Fruit fly (Drosophila melanogaster) whole organism, embryonic: ENCODE data around the gene NKCC.

ENCODE experiments used
- Adf1 ChIP-seq: fragments of 200-800 bp; sonication (Bioruptor generic); IDR thresholded peaks from 2 replicates; pipeline ENCODE4 v1.3.6; 2022; ENCODE audit warnings: missing biosample characterization, missing genetic modification characterization
- B-H1 ChIP-seq: fragments of 200-800 bp; sonication (Bioruptor generic); IDR thresholded peaks from 3 replicates; pipeline ENCODE4 v1.3.6; 2022; ENCODE audit warnings: missing biosample characterization, missing genetic modification characterization
- B-H2 ChIP-seq: fragments of 200-800 bp; sonication (Bioruptor generic); optimal IDR thresholded peaks from 2 replicates; lab custom pipeline; 2018; ENCODE audit warnings: missing biosample characterization, mild to moderate bottlenecking, missing genetic modification characterization
- BEAF-32 ChIP-seq: fragments of 200-800 bp; sonication (Bioruptor generic); optimal IDR thresholded peaks from 3 replicates; lab custom pipeline; 2017; ENCODE audit warnings: missing biosample characterization, missing genetic modification characterization, mild to moderate bottlenecking, moderate library complexity, missing genetic modification reagents
- BtbVII ChIP-seq: fragments of 200-800 bp; sonication (Bioruptor generic); optimal IDR thresholded peaks from 3 replicates; lab custom pipeline; 2017; ENCODE audit warnings: missing biosample characterization, mild to moderate bottlenecking, missing genetic modification characterization
- C15 ChIP-seq: fragments of 200-800 bp; sonication (Bioruptor generic); IDR thresholded peaks from 3 replicates; pipeline ENCODE4 v1.3.6; 2022; ENCODE audit warnings: missing biosample characterization, missing genetic modification characterization
- CG1024 ChIP-seq: fragments of 200-800 bp; sonication (Bioruptor generic); IDR thresholded peaks from 2 replicates; pipeline ENCODE4 v1.3.6; 2022; ENCODE audit warnings: missing biosample characterization, missing genetic modification characterization
- CG12744 ChIP-seq: fragments of 200-800 bp; sonication (Bioruptor generic); optimal IDR thresholded peaks from 2 replicates; lab custom pipeline; 2016; ENCODE audit warnings: missing biosample characterization, missing genetic modification characterization
- CG13287 ChIP-seq: fragments of 200-800 bp; sonication (Bioruptor generic); IDR thresholded peaks from 2 replicates; pipeline ENCODE4 v1.3.6; 2022; ENCODE audit warnings: missing biosample characterization, missing genetic modification characterization; ENCODE audit not compliant: partially characterized antibody
- CG14014 ChIP-seq: fragments of 200-800 bp; sonication (Bioruptor generic); IDR thresholded peaks from 2 replicates; pipeline ENCODE4 v1.3.6; 2022; ENCODE audit warnings: missing biosample characterization, missing genetic modification characterization
- CG14710 ChIP-seq: fragments of 200-800 bp; sonication (Bioruptor generic); optimal IDR thresholded peaks from 3 replicates; lab custom pipeline; 2019; ENCODE audit warnings: missing biosample characterization, mild to moderate bottlenecking, missing genetic modification characterization, moderate library complexity
- CG15011 ChIP-seq: fragments of 200-800 bp; sonication (Bioruptor generic); optimal IDR thresholded peaks from 3 replicates; lab custom pipeline; 2018; ENCODE audit warnings: missing biosample characterization, mild to moderate bottlenecking, missing genetic modification characterization
- CG15696 ChIP-seq: fragments of 200-800 bp; sonication (Bioruptor generic); optimal IDR thresholded peaks from 2 replicates; lab custom pipeline; 2019; ENCODE audit warnings: missing biosample characterization, mild to moderate bottlenecking, missing genetic modification characterization, moderate library complexity
- CG16813 ChIP-seq: fragments of 200-800 bp; sonication (Bioruptor generic); IDR thresholded peaks from 3 replicates; pipeline ENCODE4 v1.3.6; 2022; ENCODE audit warnings: missing biosample characterization, missing genetic modification characterization; ENCODE audit not compliant: partially characterized antibody
- CG17829 ChIP-seq: fragments of 200-800 bp; optimal IDR thresholded peaks from 2 replicates; lab custom pipeline; 2019; ENCODE audit warnings: missing biosample characterization, mild to moderate bottlenecking, missing genetic modification characterization, moderate library complexity
- CG18011 ChIP-seq: fragments of 200-800 bp; sonication (Bioruptor generic); optimal IDR thresholded peaks from 2 replicates; lab custom pipeline; 2017; ENCODE audit warnings: missing biosample characterization, missing genetic modification characterization, mild to moderate bottlenecking, moderate library complexity, missing genotype
- CG18619 ChIP-seq: fragments of 200-800 bp; sonication (Bioruptor generic); optimal IDR thresholded peaks from 3 replicates; lab custom pipeline; 2017; ENCODE audit warnings: missing biosample characterization, mild to moderate bottlenecking, missing genetic modification characterization
- CG2678 ChIP-seq: fragments of 200-800 bp; sonication (Bioruptor generic); optimal IDR thresholded peaks from 3 replicates; lab custom pipeline; 2019; ENCODE audit warnings: missing biosample characterization, mild to moderate bottlenecking, missing genetic modification characterization, moderate library complexity
- CG31441 ChIP-seq: fragments of 200-800 bp; sonication (Bioruptor generic); IDR thresholded peaks from 2 replicates; pipeline ENCODE4 v1.3.6; 2022; ENCODE audit warnings: missing biosample characterization, missing genetic modification characterization
- CG4404 ChIP-seq: fragments of 200-800 bp; sonication (Bioruptor generic); IDR thresholded peaks from 2 replicates; pipeline ENCODE4 v1.3.6; 2022; ENCODE audit warnings: missing biosample characterization, missing genetic modification characterization
- CG6689 ChIP-seq: fragments of 200-800 bp; sonication (Bioruptor generic); IDR thresholded peaks from 2 replicates; pipeline ENCODE4 v1.3.6; 2022; ENCODE audit warnings: missing biosample characterization, missing genetic modification characterization
- CG7357 ChIP-seq: fragments of 200-800 bp; sonication (Bioruptor generic); IDR thresholded peaks from 3 replicates; pipeline ENCODE4 v1.3.6; 2022; ENCODE audit warnings: missing biosample characterization, missing genetic modification characterization
- CG7786 ChIP-seq: fragments of 200-800 bp; sonication (Bioruptor generic); optimal IDR thresholded peaks from 2 replicates; lab custom pipeline; 2016; ENCODE audit warnings: missing biosample characterization, missing genetic modification characterization
- CG8281 ChIP-seq: fragments of 200-800 bp; sonication (Bioruptor generic); optimal IDR thresholded peaks from 2 replicates; lab custom pipeline; 2018; ENCODE audit warnings: missing biosample characterization, mild to moderate bottlenecking, missing genetic modification characterization, moderate library complexity
- CG8388 ChIP-seq: fragments of 200-800 bp; sonication (Bioruptor generic); optimal IDR thresholded peaks from 2 replicates; lab custom pipeline; 2019; ENCODE audit warnings: missing biosample characterization, mild to moderate bottlenecking, missing genetic modification characterization, moderate library complexity
- CG9215 ChIP-seq: fragments of 200-800 bp; sonication (Bioruptor generic); IDR thresholded peaks from 2 replicates; pipeline ENCODE4 v1.3.6; 2022; ENCODE audit warnings: missing biosample characterization, missing genetic modification characterization
- CkIIα-i1 ChIP-seq: fragments of 200-800 bp; sonication (Bioruptor generic); IDR thresholded peaks from 2 replicates; pipeline ENCODE4 v1.3.6; 2022; ENCODE audit warnings: missing biosample characterization, missing genetic modification characterization
- CoRest ChIP-seq: fragments of 200-800 bp; sonication (Bioruptor generic); optimal IDR thresholded peaks from 3 replicates; lab custom pipeline; 2018; ENCODE audit warnings: missing biosample characterization, mild to moderate bottlenecking, missing genetic modification characterization, moderate library complexity
- Drgx ChIP-seq: fragments of 200-800 bp; sonication (Bioruptor generic); IDR thresholded peaks from 2 replicates; pipeline ENCODE4 v1.3.6; 2022; ENCODE audit warnings: missing biosample characterization, missing genetic modification characterization
- H15 ChIP-seq: fragments of 200-800 bp; sonication (Bioruptor generic); IDR thresholded peaks from 3 replicates; pipeline ENCODE4 v1.3.6; 2022; ENCODE audit warnings: missing biosample characterization, missing genetic modification characterization
- Hr39 ChIP-seq: fragments of >200 bp; optimal IDR thresholded peaks from 2 replicates; lab custom pipeline; 2017
- Hsf ChIP-seq: fragments of 200-800 bp; sonication (Bioruptor generic); optimal IDR thresholded peaks from 3 replicates; lab custom pipeline; 2016; ENCODE audit warnings: missing biosample characterization, missing genetic modification characterization
- NK7.1 ChIP-seq: fragments of 200-800 bp; sonication (Bioruptor generic); optimal IDR thresholded peaks from 3 replicates; lab custom pipeline; 2016; ENCODE audit warnings: missing biosample characterization, missing genetic modification characterization
- Rx ChIP-seq: fragments of 200-800 bp; sonication (Bioruptor generic); IDR thresholded peaks from 2 replicates; pipeline ENCODE4 v1.3.6; 2022; ENCODE audit warnings: missing biosample characterization, missing genetic modification characterization
- bbx ChIP-seq: fragments of 200-800 bp; sonication (Bioruptor generic); IDR thresholded peaks from 2 replicates; pipeline ENCODE4 v1.3.6; 2022; ENCODE audit warnings: missing biosample characterization, missing genetic modification characterization; ENCODE audit not compliant: partially characterized antibody
- bigmax ChIP-seq: fragments of 200-800 bp; sonication (Bioruptor generic); optimal IDR thresholded peaks from 2 replicates; lab custom pipeline; 2018; ENCODE audit warnings: missing biosample characterization, mild to moderate bottlenecking, missing genetic modification characterization
- crc ChIP-seq: fragments of 200-800 bp; sonication (Bioruptor generic); optimal IDR thresholded peaks from 2 replicates; lab custom pipeline; 2016; ENCODE audit warnings: missing biosample characterization, missing genetic modification characterization
- fd64A ChIP-seq: fragments of 200-800 bp; sonication (Bioruptor generic); optimal IDR thresholded peaks from 3 replicates; lab custom pipeline; 2018; ENCODE audit warnings: missing biosample characterization, mild to moderate bottlenecking, missing genetic modification characterization
- gcm2 ChIP-seq: fragments of 200-800 bp; sonication (Bioruptor generic); optimal IDR thresholded peaks from 2 replicates; lab custom pipeline; 2016; ENCODE audit warnings: missing biosample characterization, missing genetic modification characterization
- gt ChIP-seq: fragments of 200-800 bp; sonication (Bioruptor generic); IDR thresholded peaks from 2 replicates; pipeline ENCODE4 v1.3.6; 2022; ENCODE audit warnings: missing biosample characterization, missing genetic modification characterization
- hth ChIP-seq: fragments of >200 bp; optimal IDR thresholded peaks from 2 replicates; lab custom pipeline; 2017; ENCODE audit warnings: inconsistent platforms
- lola ChIP-seq, 3 experiments: fragments of >200 bp in 2 of 3; fragments of 200-800 bp in 1 of 3; sonication (Bioruptor generic) in 1 of 3; optimal IDR thresholded peaks; 2 replicates each; lab custom pipeline; 2017 to 2019; ENCODE audit warnings: missing biosample characterization in 3 of 3, missing genetic modification characterization in 3 of 3, mild to moderate bottlenecking in 1 of 3, moderate library complexity in 1 of 3
- nerfin-2 ChIP-seq: fragments of 200-800 bp; sonication (Bioruptor generic); IDR thresholded peaks from 2 replicates; pipeline ENCODE4 v1.3.6; 2022; ENCODE audit warnings: missing biosample characterization, missing genetic modification characterization; ENCODE audit not compliant: partially characterized antibody
- run ChIP-seq: fragments of 200-800 bp; sonication (Bioruptor generic); optimal IDR thresholded peaks from 3 replicates; lab custom pipeline; 2018; ENCODE audit warnings: missing biosample characterization, mild to moderate bottlenecking, missing genetic modification characterization
- salm ChIP-seq: fragments of 200-800 bp; sonication (Bioruptor generic); optimal IDR thresholded peaks from 2 replicates; lab custom pipeline; 2018; ENCODE audit warnings: missing biosample characterization, mild to moderate bottlenecking, missing genetic modification characterization
- sim ChIP-seq: fragments of 200-800 bp; sonication (Bioruptor generic); IDR thresholded peaks from 2 replicates; pipeline ENCODE4 v1.3.6; 2022; ENCODE audit warnings: missing biosample characterization, missing genetic modification characterization
- sima ChIP-seq: fragments of 200-800 bp; sonication (Bioruptor generic); optimal IDR thresholded peaks from 2 replicates; lab custom pipeline; 2016; ENCODE audit warnings: missing biosample characterization, missing genetic modification characterization
- sr ChIP-seq: fragments of 200-800 bp; sonication (Bioruptor generic); IDR thresholded peaks from 3 replicates; pipeline ENCODE4 v1.3.6; 2022; ENCODE audit warnings: missing biosample characterization, missing genetic modification characterization
- usp ChIP-seq: fragments of >200 bp; optimal IDR thresholded peaks from 2 replicates; lab custom pipeline; 2017; ENCODE audit warnings: missing biosample characterization, missing genetic modification characterization
- zf30C ChIP-seq: fragments of 200-800 bp; sonication (Bioruptor generic); optimal IDR thresholded peaks from 3 replicates; lab custom pipeline; 2018; ENCODE audit warnings: missing biosample characterization, mild to moderate bottlenecking, missing genetic modification characterization

The NKCC gene

dm6 chr3R:5517002-5517875, 14.7 kb upstream of the NKCC start, which contains the start of gene Itpr (continued):
- peak; percentile 30 for TF ChIP-seq BEAF-32 (GFP tag; lab: Kevin White, UChicago)
- TF ChIP-seq CG13287 (GFP tag; lab: Robert Waterston, UW) = peak; percentile 49; the same call in 1 of the 2 replicates
- no peak for TF ChIP-seq CG18619
- no peak for TF ChIP-seq Rx (GFP tag; lab: Robert Waterston, UW)
- TF ChIP-seq CG17829 (tag; lab: Kevin White, UChicago) = peak; percentile 16
- TF ChIP-seq sim (GFP tag; lab: Robert Waterston, UW) = no peak
- TF ChIP-seq CG4404 (GFP tag; lab: Robert Waterston, UW) = no peak
- TF ChIP-seq Hsf (GFP tag; lab: Kevin White, UChicago) = no peak
- no peak for TF ChIP-seq crc
- TF ChIP-seq CG15696 (tag; lab: Kevin White, UChicago) = no peak
- no peak for TF ChIP-seq CG1024 (GFP tag; lab: Robert Waterston, UW)
- no peak for TF ChIP-seq fd64A (GFP tag; lab: Kevin White, UChicago)
- TF ChIP-seq sima (GFP tag; lab: Kevin White, UChicago) = no peak
- no peak for TF ChIP-seq zf30C (GFP tag; lab: Kevin White, UChicago)
- TF ChIP-seq CG7357 (GFP tag; lab: Robert Waterston, UW) = no peak
- no peak for TF ChIP-seq CG9215 (GFP tag; lab: Robert Waterston, UW)
- TF ChIP-seq Adf1 (GFP tag; lab: Robert Waterston, UW) = peak; percentile 100
- TF ChIP-seq B-H1 (GFP tag; lab: Robert Waterston, UW) = no peak
- no peak for TF ChIP-seq NK7.1 (GFP tag; lab: Kevin White, UChicago)
- no peak for TF ChIP-seq CoRest (tag; lab: Kevin White, UChicago)
- TF ChIP-seq Hr39 (lab: Kevin White, UChicago) = no peak
- TF ChIP-seq usp (GFP tag; lab: Kevin White, UChicago) = no peak
- no peak for TF ChIP-seq CkIIα-i1 (GFP tag; lab: Robert Waterston, UW)
- no peak for TF ChIP-seq gt
- 0 out of 3 replicates have a peak, but pooled peaks have one; percentile 12 for TF ChIP-seq CG16813 (GFP tag; lab: Robert Waterston, UW)
- no peak for TF ChIP-seq H15 (GFP tag; lab: Robert Waterston, UW)
- TF ChIP-seq CG18011 (GFP tag; lab: Kevin White, UChicago) = no peak
- TF ChIP-seq C15 (GFP tag; lab: Robert Waterston, UW) = no peak
- no peak for TF ChIP-seq CG8388 (GFP tag; lab: Kevin White, UChicago)
- no peak for TF ChIP-seq CG14710 (tag; lab: Kevin White, UChicago)
- TF ChIP-seq CG8281 (tag; lab: Kevin White, UChicago) = peak; percentile 32
- no peak for TF ChIP-seq lola (GFP tag; optimal IDR thresholded peaks at IDR 0.05; lab: Kevin White, UChicago)
- no peak for TF ChIP-seq run (tag; lab: Kevin White, UChicago)
- no peak for TF ChIP-seq gcm2 (GFP tag; lab: Kevin White, UChicago)
- TF ChIP-seq sr = peak; percentile 41; the same call in 1 of the 3 replicates
- no peak for TF ChIP-seq CG7786 (GFP tag; lab: Kevin White, UChicago)
- TF ChIP-seq CG6689 (GFP tag; lab: Robert Waterston, UW) = no peak
- no peak for TF ChIP-seq salm (tag; lab: Kevin White, UChicago)
- no peak for TF ChIP-seq bigmax
- no peak for TF ChIP-seq hth (lab: Kevin White, UChicago)
- peak; percentile 32 for TF ChIP-seq BtbVII (GFP tag; lab: Kevin White, UChicago)
- no peak for TF ChIP-seq CG31441 (GFP tag; lab: Robert Waterston, UW)
- TF ChIP-seq CG2678 (tag; lab: Kevin White, UChicago) = no peak
- TF ChIP-seq B-H2 (GFP tag; lab: Kevin White, UChicago) = no peak
- TF ChIP-seq bbx (GFP tag; lab: Robert Waterston, UW) = peak; percentile 54
- no peak for TF ChIP-seq CG12744 (GFP tag; lab: Kevin White, UChicago)
- no peak; the same call in 1 of the 2 replicates for TF ChIP-seq CG14014
- TF ChIP-seq CG15011 (GFP tag; lab: Kevin White, UChicago) = no peak
- no peak for TF ChIP-seq Drgx (GFP tag; lab: Robert Waterston, UW)
- TF ChIP-seq nerfin-2 (GFP tag; lab: Robert Waterston, UW) = no peak
